Worm (Caenorhabditis elegans): ENCODE data around the gene algn-1.

The algn-1 gene

DNA sequence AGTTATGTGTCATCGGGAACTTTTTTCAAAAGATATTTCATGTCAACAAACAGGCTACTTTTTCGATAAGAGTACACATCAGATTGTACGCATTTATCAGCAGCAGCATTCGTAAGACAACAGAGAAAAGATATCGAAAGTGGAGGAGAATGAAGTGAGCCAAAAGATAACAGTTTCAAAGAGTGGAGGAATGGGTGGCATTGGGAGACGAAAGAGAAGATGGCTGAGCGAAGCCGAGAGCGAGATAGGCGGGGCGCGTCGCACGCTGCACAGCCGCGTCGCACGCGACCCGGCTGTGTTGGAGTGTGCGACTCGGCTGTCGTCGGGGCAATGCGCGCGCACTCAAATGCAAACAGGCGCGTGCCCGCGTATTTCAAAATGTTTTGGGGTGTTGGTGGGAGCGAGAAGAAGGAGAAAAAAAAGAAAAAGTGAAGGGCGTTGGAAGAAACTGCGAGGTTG lies 4.2 kb downstream of the algn-1 start:
- 0 out of 2 replicates have a peak, but pooled peaks have one; percentile 6 for TF ChIP-seq ztf-23 (GFP tag; IDR thresholded peaks at IDR 0.05)
- TF ChIP-seq T22C8.4 (GFP tag; IDR thresholded peaks at IDR 0.05): no peak
- TF ChIP-seq flt-1 (GFP tag; IDR thresholded peaks at IDR 0.05): no peak
- TF ChIP-seq ztf-29 (GFP tag; IDR thresholded peaks at IDR 0.05): peak; percentile 52; the same call in 1 of the 2 replicates

DNA sequence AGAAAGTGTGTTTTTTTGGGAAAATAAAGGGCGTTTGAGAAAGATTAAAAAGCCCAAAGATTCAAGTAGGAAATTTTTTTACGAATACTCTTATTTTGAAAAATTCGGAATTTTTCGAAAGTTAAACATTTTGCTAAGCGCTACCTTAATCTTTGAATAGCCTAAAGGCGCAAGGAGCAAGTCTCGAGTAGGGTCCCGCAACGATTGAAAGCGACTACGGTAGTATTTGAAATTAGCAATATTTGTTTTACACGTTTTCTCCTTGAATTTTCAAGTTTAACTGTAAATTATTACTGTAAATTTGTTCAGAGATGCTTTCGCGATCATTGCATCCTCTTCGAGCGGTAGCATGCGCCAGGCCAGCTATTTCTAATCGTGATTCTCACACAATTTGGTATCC lies 5.0 kb downstream of the algn-1 start, which contains the start of gene nduf-2.2:
TSS of gene nduf-2.2 (plus strand) at position 310 of the 400 bp plus-strand sequence.
- TF ChIP-seq ztf-23 (GFP tag; IDR thresholded peaks at IDR 0.05) (no peak), tab-1 (GFP tag; IDR thresholded peaks at IDR 0.05) (no peak), flt-1 (GFP tag; IDR thresholded peaks at IDR 0.05) (no peak), ref-1 (GFP tag; conservative IDR thresholded peaks at IDR 0.05) (no peak), med-1 (GFP tag; optimal IDR thresholded peaks at IDR 0.05; ENCODE audit: insufficient read depth) (no peak), klf-2 (GFP tag; conservative IDR thresholded peaks at IDR 0.05) (no peak), cog-1 (tag; optimal IDR thresholded peaks at IDR 0.05) (no peak), T22C8.4 (GFP tag; IDR thresholded peaks at IDR 0.05) (no peak), ztf-29 (GFP tag; IDR thresholded peaks at IDR 0.05) (no peak)

DNA sequence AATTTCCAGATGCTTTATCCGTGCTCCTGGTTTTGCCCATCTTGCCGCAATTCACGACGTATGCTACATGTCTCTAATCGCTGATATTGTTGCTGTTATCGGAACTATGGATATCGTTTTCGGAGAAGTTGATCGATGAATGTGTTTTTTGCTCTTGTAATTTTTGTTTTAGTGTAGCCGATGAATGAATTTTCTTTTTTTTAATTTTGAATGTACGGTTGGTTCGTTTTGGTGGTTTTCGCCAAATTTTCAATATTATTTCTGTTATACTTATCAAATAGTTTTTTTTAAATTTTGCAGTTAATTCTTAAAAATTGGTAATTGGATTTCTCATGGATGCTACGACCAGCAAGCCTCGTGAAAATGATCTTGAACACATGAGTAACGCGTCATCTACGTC lies 7.1 kb downstream of the algn-1 start, which contains the start of gene T26A5.2:
TSS of gene T26A5.2 (plus strand) at position 301 of the 400 bp plus-strand sequence.
- TF ChIP-seq klf-2 (GFP tag; conservative IDR thresholded peaks at IDR 0.05) (no peak), ref-1 (GFP tag; conservative IDR thresholded peaks at IDR 0.05) (no peak), ztf-29 (GFP tag; IDR thresholded peaks at IDR 0.05) (no peak), flt-1 (GFP tag; IDR thresholded peaks at IDR 0.05) (no peak), ztf-23 (GFP tag; IDR thresholded peaks at IDR 0.05) (no peak), T22C8.4 (GFP tag; IDR thresholded peaks at IDR 0.05) (no peak), tab-1 (GFP tag; IDR thresholded peaks at IDR 0.05) (no peak), med-1 (GFP tag; optimal IDR thresholded peaks at IDR 0.05; ENCODE audit: insufficient read depth) (no peak), cog-1 (tag; optimal IDR thresholded peaks at IDR 0.05) (no peak)

DNA sequence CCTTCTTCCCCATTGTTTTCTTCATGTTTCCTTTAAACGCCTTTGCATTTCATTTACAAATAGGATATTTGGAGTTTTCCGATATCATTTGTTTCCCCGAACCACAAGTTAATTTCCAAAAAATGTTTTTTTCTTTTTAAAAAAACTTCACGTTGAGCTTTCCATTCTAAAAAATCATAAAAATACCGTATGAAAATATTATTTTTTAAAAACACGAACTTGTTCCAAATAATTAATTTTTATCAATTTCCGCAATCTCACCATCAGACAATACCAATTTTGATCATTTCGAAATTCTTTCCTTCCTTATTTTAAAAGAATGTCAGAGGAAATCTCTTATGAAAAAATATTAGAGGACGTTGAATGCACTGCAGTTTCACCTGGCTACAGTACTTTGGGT lies 11.5 kb downstream of the algn-1 start, which contains the start of gene wht-6:
TSS of gene wht-6 (plus strand) at position 301 of the 400 bp plus-strand sequence.
- TF ChIP-seq ztf-29 (GFP tag; IDR thresholded peaks at IDR 0.05) (no peak), klf-2 (GFP tag; conservative IDR thresholded peaks at IDR 0.05) (no peak), med-1 (GFP tag; optimal IDR thresholded peaks at IDR 0.05; ENCODE audit: insufficient read depth) (no peak), cog-1 (tag; optimal IDR thresholded peaks at IDR 0.05) (no peak), flt-1 (GFP tag; IDR thresholded peaks at IDR 0.05) (no peak), tab-1 (GFP tag; IDR thresholded peaks at IDR 0.05) (no peak), T22C8.4 (GFP tag; IDR thresholded peaks at IDR 0.05) (no peak), ref-1 (GFP tag; conservative IDR thresholded peaks at IDR 0.05) (no peak), ztf-23 (GFP tag; IDR thresholded peaks at IDR 0.05) (no peak)

DNA sequence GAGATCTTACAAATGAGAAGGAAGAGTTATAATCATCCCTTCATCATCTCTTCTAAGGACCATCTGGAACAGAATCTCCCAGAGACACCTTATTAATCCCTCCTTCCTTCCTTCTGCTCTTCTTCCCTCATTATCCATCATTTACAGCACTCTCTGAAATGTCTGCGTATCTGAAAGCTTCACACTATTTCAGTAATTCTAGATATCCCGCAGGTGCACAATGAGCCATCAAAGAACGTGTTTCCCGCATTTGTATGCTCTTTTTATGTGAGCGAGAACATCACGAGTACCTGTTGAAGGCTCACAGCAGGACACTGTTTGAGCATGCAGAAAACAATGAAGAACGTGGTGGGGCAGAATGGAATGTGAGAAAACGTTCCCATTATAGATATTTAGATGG lies 16.5 kb downstream of the algn-1 start:
- TF ChIP-seq flt-1 (GFP tag; IDR thresholded peaks at IDR 0.05) (no peak), klf-2 (GFP tag; conservative IDR thresholded peaks at IDR 0.05) (no peak), ztf-29 (GFP tag; IDR thresholded peaks at IDR 0.05) (no peak), ref-1 (GFP tag; conservative IDR thresholded peaks at IDR 0.05) (no peak), tab-1 (GFP tag; IDR thresholded peaks at IDR 0.05) (no peak), cog-1 (tag; optimal IDR thresholded peaks at IDR 0.05) (no peak), ztf-23 (GFP tag; IDR thresholded peaks at IDR 0.05) (no peak), med-1 (GFP tag; optimal IDR thresholded peaks at IDR 0.05; ENCODE audit: insufficient read depth) (no peak), T22C8.4 (GFP tag; IDR thresholded peaks at IDR 0.05) (no peak)

DNA sequence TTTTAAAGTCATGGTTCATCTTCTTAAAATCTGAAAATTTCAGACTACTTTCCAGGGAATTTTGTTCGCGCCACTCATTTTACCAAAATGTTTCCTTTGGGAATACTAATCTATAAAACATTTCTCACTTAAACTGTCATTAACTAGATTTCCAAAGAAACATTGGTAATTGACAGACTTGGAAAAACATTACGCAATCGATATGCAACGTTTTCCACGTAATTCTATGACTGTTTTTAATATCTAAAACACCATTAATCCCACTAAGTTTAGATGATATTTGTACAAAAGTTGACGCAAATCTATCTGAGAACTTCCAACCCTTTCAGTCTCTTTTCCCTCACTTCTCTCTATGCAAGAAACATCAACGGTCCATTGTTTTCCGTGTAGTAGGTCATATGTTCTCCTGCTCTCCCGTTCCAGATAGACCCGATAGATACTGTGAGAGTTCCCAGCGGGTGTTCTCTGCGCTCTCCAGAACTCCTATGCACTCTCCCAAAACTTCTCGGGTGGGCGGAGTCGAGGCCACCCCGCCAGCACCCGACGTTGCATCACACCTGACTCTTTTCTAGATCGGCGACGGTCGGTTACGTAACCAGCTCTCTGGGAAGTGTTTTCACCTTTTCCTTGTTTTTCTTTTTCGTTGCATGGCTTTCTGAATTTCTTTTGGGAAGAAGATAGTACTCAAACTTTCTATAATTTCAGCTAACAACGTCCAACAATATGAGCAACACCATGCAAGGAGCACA lies 18.5 kb downstream of the algn-1 start, which contains the start of gene zip-8:
TSS of gene zip-8 (plus strand) at position 700 of the 749 bp plus-strand sequence.
- TF ChIP-seq T22C8.4 (GFP tag; IDR thresholded peaks at IDR 0.05) (no peak), flt-1 (GFP tag; IDR thresholded peaks at IDR 0.05) (no peak)

DNA sequence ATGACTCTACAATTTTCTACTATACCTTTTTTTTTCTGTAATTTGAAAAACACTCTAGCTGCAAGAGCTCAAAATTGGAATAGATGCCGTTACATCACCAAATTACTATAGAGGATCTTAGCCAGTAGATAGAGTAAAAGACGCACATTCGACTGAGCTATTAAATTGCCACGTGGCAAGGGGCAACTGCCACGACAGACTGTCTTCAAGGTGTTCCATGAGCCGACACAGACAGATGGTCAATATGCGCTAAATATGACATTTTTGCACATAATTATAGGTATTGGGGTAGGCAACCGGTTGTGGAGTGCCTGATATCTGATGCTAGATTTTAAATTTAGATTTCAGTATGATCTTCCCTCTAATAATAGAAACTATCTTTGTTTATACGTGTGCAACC lies 19.5 kb downstream of the algn-1 start:
- TF ChIP-seq klf-2 (GFP tag; conservative IDR thresholded peaks at IDR 0.05) (no peak), med-1 (GFP tag; optimal IDR thresholded peaks at IDR 0.05; ENCODE audit: insufficient read depth) (no peak), T22C8.4 (GFP tag; IDR thresholded peaks at IDR 0.05) (no peak)

DNA sequence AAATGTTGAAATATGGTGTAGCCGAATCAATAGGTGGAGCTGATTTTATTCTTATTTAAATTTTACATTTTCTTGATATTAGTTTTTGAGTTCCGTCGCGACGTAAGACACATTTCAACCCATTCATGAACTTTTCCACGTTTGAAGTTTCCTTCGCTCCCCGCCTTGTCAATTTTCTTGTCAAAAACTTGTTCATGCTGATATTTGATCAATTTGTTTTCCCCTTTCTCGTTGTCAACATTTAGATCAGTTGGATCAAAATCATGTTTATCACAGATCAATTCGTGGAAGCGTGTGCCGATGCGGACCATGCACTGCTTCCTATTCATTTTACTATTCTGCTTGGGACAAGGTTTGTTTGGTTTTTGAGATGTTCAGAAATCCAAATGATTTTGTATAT lies 23.0 kb downstream of the algn-1 start, which contains the start of gene chtb-2:
TSS of gene chtb-2 (plus strand) at position 301 of the 400 bp plus-strand sequence.
- no peak for TF ChIP-seq ref-1 (GFP tag; conservative IDR thresholded peaks at IDR 0.05)
- no peak for TF ChIP-seq klf-2 (GFP tag; conservative IDR thresholded peaks at IDR 0.05)
- TF ChIP-seq flt-1 (GFP tag; IDR thresholded peaks at IDR 0.05): no peak
- TF ChIP-seq ztf-23 (GFP tag; IDR thresholded peaks at IDR 0.05): no peak
- no peak for TF ChIP-seq ztf-29 (GFP tag; IDR thresholded peaks at IDR 0.05)
- no peak for TF ChIP-seq med-1 (GFP tag; optimal IDR thresholded peaks at IDR 0.05; ENCODE audit: insufficient read depth)
- no peak for TF ChIP-seq tab-1 (GFP tag; IDR thresholded peaks at IDR 0.05)
- no peak for TF ChIP-seq cog-1 (tag; optimal IDR thresholded peaks at IDR 0.05)
- no peak for TF ChIP-seq T22C8.4 (GFP tag; IDR thresholded peaks at IDR 0.05)

DNA sequence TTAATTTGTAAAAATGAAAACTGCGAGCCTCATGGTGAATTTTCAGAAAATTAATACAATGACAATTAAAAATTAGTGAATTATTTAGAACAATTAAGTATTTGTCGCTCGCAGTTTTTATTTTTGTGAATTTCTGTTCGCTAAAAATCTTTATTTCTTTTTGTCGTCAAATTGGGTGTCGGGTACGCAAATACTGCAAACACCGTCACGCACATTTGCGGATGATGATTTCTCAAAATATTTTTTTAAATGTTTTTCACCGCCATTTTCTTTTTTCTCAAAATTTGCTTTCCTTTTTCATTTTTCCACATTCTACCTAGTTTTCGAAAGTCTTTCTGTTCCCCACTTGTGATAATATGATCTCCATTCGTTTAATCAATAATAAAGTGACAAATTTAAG lies 29.0 kb downstream of the algn-1 start:
- TF ChIP-seq ztf-23 (GFP tag; IDR thresholded peaks at IDR 0.05): no peak
- no peak for TF ChIP-seq T22C8.4 (GFP tag; IDR thresholded peaks at IDR 0.05)
- TF ChIP-seq tab-1 (GFP tag; IDR thresholded peaks at IDR 0.05): no peak
- no peak for TF ChIP-seq klf-2 (GFP tag; conservative IDR thresholded peaks at IDR 0.05)
- no peak for TF ChIP-seq flt-1 (GFP tag; IDR thresholded peaks at IDR 0.05)
- no peak for TF ChIP-seq med-1 (GFP tag; optimal IDR thresholded peaks at IDR 0.05; ENCODE audit: insufficient read depth)
- TF ChIP-seq cog-1 (tag; optimal IDR thresholded peaks at IDR 0.05): no peak
- TF ChIP-seq ztf-29 (GFP tag; IDR thresholded peaks at IDR 0.05): no peak
- no peak for TF ChIP-seq ref-1 (GFP tag; conservative IDR thresholded peaks at IDR 0.05)

DNA sequence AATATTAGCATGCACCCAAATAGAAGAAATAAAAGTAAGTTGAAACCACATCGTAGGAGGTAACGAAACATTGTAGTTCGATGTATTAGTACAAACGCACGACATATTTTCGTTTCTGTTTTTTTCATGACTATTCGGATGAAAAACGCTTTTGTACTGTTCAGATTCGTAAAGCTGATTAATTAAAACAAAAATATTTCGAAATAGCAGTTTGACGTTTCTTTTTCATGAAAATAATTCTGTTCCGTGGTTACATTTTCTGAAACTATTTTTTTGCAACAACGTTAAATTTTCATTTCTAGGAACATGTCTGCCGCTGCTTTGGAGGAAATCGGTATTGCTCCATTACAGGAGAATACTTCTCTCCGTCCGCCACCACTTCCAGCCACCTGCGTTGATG lies 29.6 kb downstream of the algn-1 start, which contains the start of gene rpt-3:
TSS of gene rpt-3 (plus strand) at position 301 of the 400 bp plus-strand sequence.
- TF ChIP-seq ref-1 (GFP tag; conservative IDR thresholded peaks at IDR 0.05) (no peak), med-1 (GFP tag; optimal IDR thresholded peaks at IDR 0.05; ENCODE audit: insufficient read depth) (no peak), flt-1 (GFP tag; IDR thresholded peaks at IDR 0.05) (no peak), ztf-23 (GFP tag; IDR thresholded peaks at IDR 0.05) (no peak), cog-1 (tag; optimal IDR thresholded peaks at IDR 0.05) (no peak), T22C8.4 (GFP tag; IDR thresholded peaks at IDR 0.05) (no peak), klf-2 (GFP tag; conservative IDR thresholded peaks at IDR 0.05) (no peak), tab-1 (GFP tag; IDR thresholded peaks at IDR 0.05) (no peak), ztf-29 (GFP tag; IDR thresholded peaks at IDR 0.05) (no peak)

Data from whole organism, midembryonic.